Worm (Caenorhabditis elegans): ENCODE measurements around the gene F20D6.2.

- TF ChIP-seq flt-1 (GFP tag; IDR thresholded peaks at IDR 0.05), result no peak
- no peak for TF ChIP-seq T22C8.4 (GFP tag; IDR thresholded peaks at IDR 0.05)
- no peak for TF ChIP-seq klf-2 (GFP tag; conservative IDR thresholded peaks at IDR 0.05)
- TF ChIP-seq med-1 (GFP tag; optimal IDR thresholded peaks at IDR 0.05; ENCODE audit: insufficient read depth), result no peak
- TF ChIP-seq ztf-23 (GFP tag; IDR thresholded peaks at IDR 0.05), result no peak
Measured at ce11 chrV:8211993-8212392, 26.2 kb downstream of the F20D6.2 start.
